Worm (Caenorhabditis elegans) whole organism, L3 larva: ENCODE results near the gene mlcd-1.

Experiments used
- mdl-1 ChIP-seq: fragments of 150-350 bp; optimal IDR thresholded peaks from 2 replicates; lab custom pipeline; 2014; ENCODE audit warnings: missing biosample characterization, missing genetic modification characterization
- nhr-67 ChIP-seq: fragments of 150-350 bp; optimal IDR thresholded peaks from 2 replicates; lab custom pipeline; 2014; ENCODE audit warnings: missing biosample characterization, missing genetic modification characterization
- pha-4 ChIP-seq: fragments of 150-350 bp; optimal IDR thresholded peaks from 2 replicates; lab custom pipeline; 2014; ENCODE audit warnings: missing biosample characterization, missing genetic modification reagents, missing genetic modification characterization
- tbx-2 ChIP-seq: sonication (generic microtip); optimal IDR thresholded peaks from 2 replicates; lab custom pipeline; 2016; ENCODE audit warnings: mild to moderate bottlenecking, missing genetic modification characterization, missing compliant biosample characterization

- peak; percentile 16 for TF ChIP-seq mdl-1 (tag; lab: Kevin White, UChicago)
- peak; percentile 94 for TF ChIP-seq pha-4 (tag; lab: Kevin White, UChicago)
- TF ChIP-seq tbx-2 (tag; lab: Kevin White, UChicago): no peak
- no peak for TF ChIP-seq nhr-67 (tag; lab: Kevin White, UChicago)
These were observed 16.0 kb downstream of the mlcd-1 start for ce11 chrIII:4551963-4552362.
